Worm (Caenorhabditis elegans) whole organism, dauer: ENCODE measurements around the gene K09E2.1.

Source experiments
- unc-62 ChIP-seq: sonication (generic microtip); optimal IDR thresholded peaks from 2 replicates; lab custom pipeline; 2017; ENCODE audit warnings: missing biosample characterization, missing genetic modification reagents, missing genetic modification characterization

K09E2.1 gene

ce11 chrX:8681600-8681999 lies at the start of gene K09E2.1:
K09E2.1 (plus strand) TSS chrX:8681900.
- TF ChIP-seq unc-62 (GFP tag; lab: Kevin White, UChicago): no peak

ce11 chrX:8638679-8639184 lies 43.0 kb upstream of the K09E2.1 start:
- TF ChIP-seq unc-62 (GFP tag; lab: Kevin White, UChicago): no peak

DNA sequence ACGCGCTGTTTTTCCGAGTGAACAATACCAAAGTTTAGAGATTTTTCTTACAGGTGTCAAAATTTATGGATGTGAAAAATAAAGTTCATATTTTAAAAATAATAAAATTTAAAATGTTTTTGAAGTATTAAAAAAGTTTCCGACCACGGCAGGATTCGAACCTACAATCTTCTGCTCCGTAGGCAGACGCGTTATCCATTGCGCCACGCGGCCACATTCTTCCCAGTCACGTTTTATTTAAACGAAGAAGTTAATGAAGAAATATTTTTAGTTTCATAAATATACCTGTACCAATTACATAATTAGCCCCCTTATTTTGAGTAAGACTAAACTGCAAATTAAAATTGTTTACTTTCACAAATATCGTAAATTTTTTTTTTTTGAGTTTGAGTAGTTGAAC lies 41.0 kb upstream of the K09E2.1 start:
- TF ChIP-seq unc-62 (GFP tag; lab: Kevin White, UChicago): no peak

ce11 chrX:8643817-8644216 lies 37.9 kb upstream of the K09E2.1 start, which contains the start of gene stg-2:
stg-2 (minus strand) TSS chrX:8643917.
- TF ChIP-seq unc-62 (GFP tag; lab: Kevin White, UChicago): no peak

- TF ChIP-seq unc-62 (GFP tag; lab: Kevin White, UChicago): no peak
These were observed 35.4 kb upstream of the K09E2.1 start for ce11 chrX:8646287-8646686.

DNA sequence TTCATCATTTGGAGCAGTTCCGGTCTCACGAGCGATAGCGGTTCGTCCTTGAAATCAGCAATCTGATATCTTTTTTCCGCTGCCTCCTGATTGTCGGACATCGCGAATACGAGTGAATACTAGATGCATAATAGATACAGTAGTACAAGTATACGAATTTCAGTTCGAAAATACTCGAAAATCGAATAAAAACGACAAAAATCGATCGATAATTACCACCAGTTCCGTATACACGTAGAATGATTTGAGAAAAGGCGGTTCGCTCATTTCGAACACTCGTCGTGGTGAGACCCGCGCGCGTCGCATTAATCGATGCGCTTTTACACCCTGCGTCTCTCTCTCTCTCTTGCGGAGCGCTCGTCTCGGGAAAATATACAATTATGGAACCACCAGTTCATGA lies 34.7 kb upstream of the K09E2.1 start, which contains the start of gene F12D9.2:
F12D9.2 (minus strand) TSS at position 101 of the 400 bp plus-strand sequence.
- no peak for TF ChIP-seq unc-62 (GFP tag; lab: Kevin White, UChicago)

ce11 chrX:8648582-8648981 lies 33.1 kb upstream of the K09E2.1 start:
- no peak for TF ChIP-seq unc-62 (GFP tag; lab: Kevin White, UChicago)

DNA sequence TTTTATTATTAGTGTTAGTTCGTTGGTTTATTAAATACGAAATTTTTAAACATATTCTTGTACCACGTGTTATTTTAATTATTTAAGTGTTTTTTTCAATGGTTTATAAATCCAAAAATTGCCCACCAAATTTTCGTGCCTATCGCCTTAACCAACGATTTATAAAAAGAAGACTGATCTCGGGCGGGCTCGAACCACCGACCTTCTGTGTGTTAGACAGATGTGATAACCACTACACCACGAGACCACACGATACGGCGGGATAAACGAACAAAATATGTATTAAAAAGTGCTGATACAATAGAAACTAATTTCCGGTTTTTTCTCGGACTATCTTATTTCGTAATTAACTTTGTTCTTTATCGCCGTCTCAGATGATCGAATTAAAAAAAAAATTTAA lies 31.2 kb upstream of the K09E2.1 start:
- TF ChIP-seq unc-62 (GFP tag; lab: Kevin White, UChicago): no peak

DNA sequence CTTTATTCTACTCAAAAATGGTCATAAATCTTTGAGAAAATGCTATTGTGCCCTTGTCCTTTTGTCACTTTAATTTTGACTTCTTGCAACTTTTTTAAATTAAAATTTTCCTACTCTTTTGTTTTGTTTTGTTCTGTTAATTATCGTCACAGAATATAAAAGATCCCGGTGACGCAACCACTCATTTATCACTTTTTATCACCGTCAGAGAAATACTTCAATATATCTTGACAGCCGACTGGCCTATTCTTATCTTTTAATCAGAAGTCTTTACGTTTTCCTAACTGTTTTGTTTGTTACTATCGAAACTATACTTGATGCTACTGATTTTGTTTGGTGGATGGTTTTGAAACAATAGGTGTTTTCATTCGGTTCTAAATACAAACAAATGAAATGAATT lies 25.7 kb upstream of the K09E2.1 start:
- TF ChIP-seq unc-62 (GFP tag; lab: Kevin White, UChicago): no peak

DNA sequence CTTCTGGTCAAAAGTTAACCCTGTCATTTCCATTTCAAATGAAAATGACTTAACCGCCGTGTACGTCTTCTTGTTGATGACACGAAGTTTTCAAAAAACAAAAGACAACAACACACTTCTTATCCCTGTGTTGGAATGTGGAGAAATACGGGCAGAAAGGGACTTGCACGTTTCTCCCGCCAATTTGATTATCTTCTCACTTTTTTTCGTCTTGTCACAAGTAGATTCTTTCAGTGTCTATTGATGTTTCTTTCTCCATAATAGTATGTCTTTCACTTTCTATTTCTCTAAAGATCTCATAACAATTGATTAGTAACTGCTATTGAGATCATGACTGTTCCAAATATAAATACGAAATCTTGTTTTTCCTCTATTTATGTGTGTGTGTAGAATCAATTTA lies 22.2 kb upstream of the K09E2.1 start:
- TF ChIP-seq unc-62 (GFP tag; lab: Kevin White, UChicago): no peak

DNA sequence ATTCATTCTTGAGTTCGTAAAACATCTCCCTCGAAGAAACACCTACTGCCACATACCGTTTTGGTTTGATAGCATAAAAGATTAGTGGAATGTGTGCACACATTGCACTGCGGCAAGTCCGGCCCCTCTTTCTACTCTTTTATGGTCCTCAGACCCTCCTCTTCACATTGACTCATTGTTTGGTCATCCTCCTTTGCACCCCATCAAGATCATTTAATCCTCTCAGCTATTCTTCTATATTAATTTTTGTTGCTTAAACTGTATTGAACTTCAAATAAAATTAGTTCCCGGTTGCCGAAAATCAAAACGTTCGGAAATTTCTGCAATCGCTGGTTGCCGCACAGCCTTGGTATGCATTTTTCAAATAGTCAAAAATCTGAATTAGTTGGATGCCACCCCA lies 21.4 kb upstream of the K09E2.1 start, which contains the start of gene rig-1:
rig-1 (plus strand) TSS at position 301 of the 400 bp plus-strand sequence.
- no peak for TF ChIP-seq unc-62 (GFP tag; lab: Kevin White, UChicago)

ce11 chrX:8660909-8661308 lies 20.8 kb upstream of the K09E2.1 start:
- no peak for TF ChIP-seq unc-62 (GFP tag; lab: Kevin White, UChicago)

DNA sequence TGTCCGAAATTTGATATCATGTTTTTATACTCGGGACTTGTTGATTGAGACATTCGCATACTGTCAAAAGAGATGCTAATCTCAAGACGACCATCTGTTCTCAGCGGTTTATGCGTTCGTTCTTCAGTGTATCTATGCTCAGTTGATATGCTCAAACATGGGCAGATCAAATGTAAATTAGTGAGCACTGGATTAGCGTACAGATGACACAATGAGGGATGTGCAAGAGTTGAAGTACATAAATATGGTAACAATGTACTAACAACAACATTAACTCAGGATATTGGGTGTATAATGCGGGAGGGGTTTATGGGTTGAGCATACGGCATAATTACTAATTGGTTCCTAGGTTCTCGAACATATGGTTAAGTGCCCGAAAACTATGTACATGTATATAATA lies 19.2 kb upstream of the K09E2.1 start:
- no peak for TF ChIP-seq unc-62 (GFP tag; lab: Kevin White, UChicago)

DNA sequence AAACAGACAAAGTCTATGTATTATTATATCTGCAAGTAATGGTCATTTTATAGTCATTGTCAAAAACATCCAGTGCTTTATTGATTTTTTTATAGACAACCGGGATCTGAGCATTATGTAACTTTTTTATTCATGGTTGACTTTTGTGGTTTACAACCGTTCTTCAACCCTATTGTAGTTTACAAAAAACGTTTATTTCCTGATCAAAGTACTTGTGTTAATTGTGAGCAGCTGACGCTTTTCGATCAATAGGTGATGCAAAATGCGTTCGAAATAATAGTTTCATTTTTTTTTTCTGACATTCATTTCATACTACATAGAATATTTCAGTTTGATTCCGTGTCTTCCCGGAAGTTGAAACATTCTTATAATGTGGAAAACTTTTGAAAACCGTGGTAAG lies 8.9 kb upstream of the K09E2.1 start, which contains the start of the genes K09E2.2 and K09E2.3:
K09E2.2 (plus strand) TSS at position 301 of the 400 bp plus-strand sequence.
K09E2.3 (plus strand) TSS at position 325 of the 400 bp plus-strand sequence.
- no peak for TF ChIP-seq unc-62 (GFP tag; lab: Kevin White, UChicago)

- no peak for TF ChIP-seq unc-62 (GFP tag; lab: Kevin White, UChicago)
These were observed 7.2 kb upstream of the K09E2.1 start for ce11 chrX:8674514-8674913.

DNA sequence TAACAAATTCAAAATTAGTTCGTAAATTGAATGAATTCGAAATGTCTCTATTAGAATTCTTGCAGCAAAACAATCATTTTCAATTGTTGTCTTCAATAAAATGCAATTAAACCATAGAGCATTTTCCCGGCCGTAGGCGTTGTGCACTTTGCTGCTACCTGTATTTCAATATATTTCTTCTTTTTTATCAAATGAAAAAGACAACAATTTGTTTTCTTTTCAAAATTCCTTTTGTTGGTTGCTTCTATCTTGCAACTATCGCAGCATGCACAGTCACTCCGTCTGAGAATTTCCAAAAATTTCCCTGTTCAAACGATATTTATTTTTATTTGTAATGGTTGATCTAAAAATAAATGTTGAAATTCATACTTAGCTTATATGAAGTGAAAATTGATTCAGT lies 6.5 kb upstream of the K09E2.1 start:
- TF ChIP-seq unc-62 (GFP tag; lab: Kevin White, UChicago): no peak

ce11 chrX:8676088-8676779 lies 5.5 kb upstream of the K09E2.1 start:
- no peak for TF ChIP-seq unc-62 (GFP tag; lab: Kevin White, UChicago)
